Fruit fly (Drosophila melanogaster) whole organism, embryonic: ENCODE results near the gene CG9919.

Source experiments
- B-H1 ChIP-seq: fragments of 200-800 bp; sonication (Bioruptor generic); IDR thresholded peaks from 3 replicates; pipeline ENCODE4 v1.3.6; 2022; ENCODE audit warnings: missing biosample characterization, missing genetic modification characterization
- CG10267 ChIP-seq: fragments of 200-800 bp; sonication (Bioruptor generic); optimal IDR thresholded peaks from 2 replicates; lab custom pipeline; 2018; ENCODE audit warnings: missing biosample characterization, mild to moderate bottlenecking, missing genetic modification characterization, moderate library complexity
- CG11456 ChIP-seq: fragments of 200-800 bp; sonication (Bioruptor generic); IDR thresholded peaks from 3 replicates; pipeline ENCODE4 v1.3.6; 2022; ENCODE audit warnings: missing biosample characterization, missing genetic modification characterization
- CG12155 ChIP-seq: fragments of 200-800 bp; sonication (Bioruptor generic); optimal IDR thresholded peaks from 3 replicates; lab custom pipeline; 2016; ENCODE audit warnings: missing biosample characterization, missing genetic modification characterization
- CG12236 ChIP-seq: fragments of 200-800 bp; sonication (Bioruptor generic); optimal IDR thresholded peaks from 2 replicates; lab custom pipeline; 2016; ENCODE audit warnings: missing biosample characterization, missing genetic modification characterization
- CG14965 ChIP-seq: fragments of 200-800 bp; sonication (Bioruptor generic); optimal IDR thresholded peaks from 2 replicates; lab custom pipeline; 2016; ENCODE audit warnings: missing biosample characterization, missing genetic modification characterization, borderline replicate concordance
- CG15011 ChIP-seq: fragments of 200-800 bp; sonication (Bioruptor generic); optimal IDR thresholded peaks from 3 replicates; lab custom pipeline; 2018; ENCODE audit warnings: missing biosample characterization, mild to moderate bottlenecking, missing genetic modification characterization
- CG1602 ChIP-seq: fragments of 200-800 bp; sonication (Bioruptor generic); optimal IDR thresholded peaks from 3 replicates; lab custom pipeline; 2016; ENCODE audit warnings: missing biosample characterization, missing genetic modification characterization
- CG17385 ChIP-seq: fragments of 200-800 bp; sonication (Bioruptor generic); optimal IDR thresholded peaks from 3 replicates; lab custom pipeline; 2018; ENCODE audit warnings: missing biosample characterization, mild to moderate bottlenecking, missing genetic modification characterization
- CG18599 ChIP-seq: fragments of 200-800 bp; sonication (Bioruptor generic); optimal IDR thresholded peaks from 3 replicates; lab custom pipeline; 2017; ENCODE audit warnings: missing biosample characterization, missing genetic modification characterization, mild to moderate bottlenecking, moderate library complexity, missing genetic modification reagents
- CG2120 ChIP-seq: fragments of 200-800 bp; sonication (Bioruptor generic); optimal IDR thresholded peaks from 3 replicates; lab custom pipeline; 2016; ENCODE audit warnings: missing biosample characterization, missing genetic modification characterization
- CG2129 ChIP-seq: fragments of 200-800 bp; sonication (Bioruptor generic); IDR thresholded peaks from 2 replicates; pipeline ENCODE4 v1.3.6; 2022; ENCODE audit warnings: missing biosample characterization, missing genetic modification characterization; ENCODE audit not compliant: partially characterized antibody
- CG3065 ChIP-seq: fragments of 200-800 bp; sonication (Bioruptor generic); optimal IDR thresholded peaks from 2 replicates; lab custom pipeline; 2016; ENCODE audit warnings: missing biosample characterization, missing genetic modification characterization
- CG32532 ChIP-seq: fragments of 200-800 bp; sonication (Bioruptor generic); IDR thresholded peaks from 2 replicates; pipeline ENCODE4 v1.3.6; 2022; ENCODE audit warnings: missing biosample characterization, missing genetic modification characterization
- CG3838 ChIP-seq: fragments of 200-800 bp; sonication (Bioruptor generic); optimal IDR thresholded peaks from 3 replicates; lab custom pipeline; 2016; ENCODE audit warnings: missing biosample characterization, missing genetic modification characterization
- CG42726 ChIP-seq: fragments of 200-800 bp; sonication (Bioruptor generic); IDR thresholded peaks from 2 replicates; pipeline ENCODE4 v1.3.6; 2022; ENCODE audit warnings: missing biosample characterization, missing genetic modification characterization; ENCODE audit not compliant: partially characterized antibody
- CG4328 ChIP-seq: fragments of 200-800 bp; sonication (Bioruptor generic); optimal IDR thresholded peaks from 3 replicates; lab custom pipeline; 2017; ENCODE audit warnings: missing biosample characterization, missing genetic modification reagents, missing genetic modification characterization
- CG4404 ChIP-seq: fragments of 200-800 bp; sonication (Bioruptor generic); IDR thresholded peaks from 2 replicates; pipeline ENCODE4 v1.3.6; 2022; ENCODE audit warnings: missing biosample characterization, missing genetic modification characterization
- CG4617 ChIP-seq: fragments of 200-800 bp; sonication (Bioruptor generic); optimal IDR thresholded peaks from 3 replicates; lab custom pipeline; 2016; ENCODE audit warnings: missing biosample characterization, missing genetic modification characterization, borderline replicate concordance
- CG6689 ChIP-seq: fragments of 200-800 bp; sonication (Bioruptor generic); IDR thresholded peaks from 2 replicates; pipeline ENCODE4 v1.3.6; 2022; ENCODE audit warnings: missing biosample characterization, missing genetic modification characterization
- CG8281 ChIP-seq: fragments of 200-800 bp; sonication (Bioruptor generic); optimal IDR thresholded peaks from 2 replicates; lab custom pipeline; 2018; ENCODE audit warnings: missing biosample characterization, mild to moderate bottlenecking, missing genetic modification characterization, moderate library complexity
- CG8290 ChIP-seq, 3 experiments: fragments of 200-800 bp; sonication (Bioruptor generic); optimal IDR thresholded peaks; 2 replicates each; lab custom pipeline; 2016 to 2019; ENCODE audit warnings: missing biosample characterization in 3 of 3, missing genetic modification characterization in 3 of 3, mild to moderate bottlenecking in 2 of 3, moderate library complexity in 1 of 3
- Dad ChIP-seq: fragments of 200-800 bp; sonication (Bioruptor generic); optimal IDR thresholded peaks from 3 replicates; lab custom pipeline; 2016; ENCODE audit warnings: missing biosample characterization, missing genetic modification characterization
- Doc3 ChIP-seq: fragments of 200-800 bp; sonication (Bioruptor generic); IDR thresholded peaks from 3 replicates; pipeline ENCODE4 v1.3.6; 2022; ENCODE audit warnings: missing biosample characterization, missing genetic modification characterization; ENCODE audit not compliant: partially characterized antibody
- Hey ChIP-seq: fragments of 200-800 bp; sonication (Bioruptor generic); optimal IDR thresholded peaks from 3 replicates; lab custom pipeline; 2018; ENCODE audit warnings: missing biosample characterization, mild to moderate bottlenecking, missing genetic modification characterization
- Mes4 ChIP-seq: fragments of 200-800 bp; sonication (Bioruptor generic); optimal IDR thresholded peaks from 2 replicates; lab custom pipeline; 2016; ENCODE audit warnings: missing biosample characterization, missing genetic modification characterization
- Myb ChIP-seq: fragments of 200-800 bp; sonication (Bioruptor generic); optimal IDR thresholded peaks from 2 replicates; lab custom pipeline; 2016; ENCODE audit warnings: missing biosample characterization, missing genetic modification characterization
- Rfx ChIP-seq: fragments of 200-800 bp; sonication (Bioruptor generic); IDR thresholded peaks from 2 replicates; pipeline ENCODE4 v1.3.6; 2022; ENCODE audit warnings: missing biosample characterization, missing genetic modification characterization
- Scr ChIP-seq: fragments of 200-800 bp; sonication (Bioruptor generic); IDR thresholded peaks from 2 replicates; pipeline ENCODE4 v1.3.6; 2022; ENCODE audit warnings: missing biosample characterization, missing genetic modification characterization; ENCODE audit not compliant: partially characterized antibody
- Xrp1 ChIP-seq: fragments of 200-800 bp; sonication (Bioruptor generic); IDR thresholded peaks from 2 replicates; pipeline ENCODE4 v1.3.6; 2022; ENCODE audit warnings: missing biosample characterization, missing genetic modification characterization
- ac ChIP-seq: fragments of 200-800 bp; sonication (Bioruptor generic); optimal IDR thresholded peaks from 3 replicates; lab custom pipeline; 2017; ENCODE audit warnings: missing biosample characterization, mild to moderate bottlenecking, missing genetic modification characterization
- ato ChIP-seq: fragments of 200-800 bp; sonication (Bioruptor generic); IDR thresholded peaks from 2 replicates; pipeline ENCODE4 v1.3.6; 2022; ENCODE audit warnings: missing biosample characterization, missing genetic modification characterization; ENCODE audit not compliant: partially characterized antibody
- chif ChIP-seq, 2 experiments: fragments of 200-800 bp; sonication (Bioruptor generic); optimal IDR thresholded peaks; 3 replicates each; lab custom pipeline; 2016; ENCODE audit warnings: missing biosample characterization in 2 of 2, missing genetic modification characterization in 2 of 2
- chm ChIP-seq: fragments of 200-800 bp; sonication (Bioruptor generic); IDR thresholded peaks from 2 replicates; pipeline ENCODE4 v1.3.6; 2022; ENCODE audit warnings: missing biosample characterization, missing genetic modification characterization
- crp ChIP-seq, 2 experiments: fragments of 200-800 bp; sonication (Bioruptor generic); optimal IDR thresholded peaks; 2 replicates in 1 of 2; 3 replicates in 1 of 2; lab custom pipeline; 2017; ENCODE audit warnings: missing biosample characterization in 2 of 2, missing genetic modification characterization in 2 of 2, mild to moderate bottlenecking in 1 of 2, moderate library complexity in 1 of 2
- dimm ChIP-seq: fragments of 200-800 bp; sonication (Bioruptor generic); IDR thresholded peaks from 2 replicates; pipeline ENCODE4 v1.3.6; 2022; ENCODE audit warnings: missing biosample characterization, missing genetic modification characterization
- fd102C ChIP-seq: fragments of 200-800 bp; sonication (Bioruptor generic); optimal IDR thresholded peaks from 2 replicates; lab custom pipeline; 2018; ENCODE audit warnings: missing biosample characterization, mild to moderate bottlenecking, missing genetic modification characterization, moderate library complexity
- gcm ChIP-seq: fragments of 200-800 bp; sonication (Bioruptor generic); optimal IDR thresholded peaks from 2 replicates; lab custom pipeline; 2019; ENCODE audit warnings: missing biosample characterization, mild to moderate bottlenecking, missing genetic modification characterization, moderate library complexity
- hth ChIP-seq: fragments of >200 bp; optimal IDR thresholded peaks from 2 replicates; lab custom pipeline; 2017; ENCODE audit warnings: inconsistent platforms
- inv ChIP-seq: fragments of 200-800 bp; sonication (Bioruptor generic); IDR thresholded peaks from 2 replicates; pipeline ENCODE4 v1.3.6; 2022; ENCODE audit warnings: missing biosample characterization, missing genetic modification characterization; ENCODE audit not compliant: partially characterized antibody
- luna ChIP-seq: fragments of 200-800 bp; sonication (Bioruptor generic); optimal IDR thresholded peaks from 2 replicates; lab custom pipeline; 2016; ENCODE audit warnings: missing biosample characterization, missing genetic modification characterization
- p53 ChIP-seq: fragments of 200-800 bp; sonication (Bioruptor generic); optimal IDR thresholded peaks from 2 replicates; lab custom pipeline; 2016; ENCODE audit warnings: missing biosample characterization, missing genetic modification characterization
- pb ChIP-seq: fragments of 200-800 bp; sonication (Bioruptor generic); optimal IDR thresholded peaks from 3 replicates; lab custom pipeline; 2016; ENCODE audit warnings: missing biosample characterization, missing genetic modification characterization
- prd ChIP-seq, 3 experiments: fragments of >200 bp in 2 of 3; fragments of 200-800 bp in 1 of 3; sonication (Bioruptor generic) in 1 of 3; optimal IDR thresholded peaks in 2 of 3; IDR thresholded peaks in 1 of 3; 2 replicates in 2 of 3; 3 replicates in 1 of 3; pipeline versions ENCODE4 v1.3.6 to Lab custom; 2017 to 2022; ENCODE audit warnings: missing biosample characterization in 1 of 3, missing genetic modification characterization in 1 of 3
- psq ChIP-seq: fragments of 200-800 bp; sonication (Bioruptor generic); optimal IDR thresholded peaks from 2 replicates; lab custom pipeline; 2017; ENCODE audit warnings: missing biosample characterization, missing genetic modification characterization
- sqz ChIP-seq: fragments of 200-800 bp; sonication (Bioruptor generic); optimal IDR thresholded peaks from 3 replicates; lab custom pipeline; 2018; ENCODE audit warnings: missing biosample characterization, mild to moderate bottlenecking, missing genetic modification characterization
- tup ChIP-seq: fragments of 200-800 bp; sonication (Bioruptor generic); optimal IDR thresholded peaks from 2 replicates; lab custom pipeline; 2016; ENCODE audit warnings: missing biosample characterization, mild to moderate bottlenecking, missing genetic modification characterization, moderate library complexity
- wdn ChIP-seq: fragments of 200-800 bp; sonication (Bioruptor generic); IDR thresholded peaks from 2 replicates; pipeline ENCODE4 v1.3.6; 2022; ENCODE audit warnings: missing biosample characterization, missing genetic modification characterization

The CG9919 gene

dm6 chrX:16335107-16335642, 4.6 kb upstream of the CG9919 start (continued):
- TF ChIP-seq crp (GFP tag; optimal IDR thresholded peaks at IDR 0.05; lab: Kevin White, UChicago) (peak in 1 of 2 experiments; percentile 18), Dad (peak; percentile 75), p53 (GFP tag; lab: Kevin White, UChicago) (peak; percentile 53), Rfx (GFP tag; lab: Robert Waterston, UW) (peak; percentile 85), ato (GFP tag; lab: Robert Waterston, UW) (no peak), gcm (peak; percentile 24), dimm (no peak), Scr (0 out of 2 replicates have a peak, but pooled peaks have one; percentile 18), CG3065 (GFP tag; lab: Kevin White, UChicago) (peak; percentile 11), CG4328 (GFP tag; lab: Kevin White, UChicago) (peak; percentile 64), inv (GFP tag; lab: Robert Waterston, UW) (no peak), chm (GFP tag; lab: Robert Waterston, UW) (peak; percentile 70; the same call in 1 of the 2 replicates), Xrp1 (peak; percentile 81), CG2129 (no peak), CG8281 (tag; lab: Kevin White, UChicago) (peak; percentile 23), CG11456 (GFP tag; lab: Robert Waterston, UW) (peak; percentile 77; the same call in 2 of the 3 replicates), Mes4 (GFP tag; lab: Kevin White, UChicago) (peak; percentile 49), CG18599 (peak; percentile 82), CG6689 (GFP tag; lab: Robert Waterston, UW) (peak; percentile 79), CG1602 (peak; percentile 47), luna (GFP tag; lab: Kevin White, UChicago) (peak; percentile 30), fd102C (GFP tag; lab: Kevin White, UChicago) (no peak), Hey (tag; lab: Kevin White, UChicago) (no peak), CG17385 (GFP tag; lab: Kevin White, UChicago) (peak; percentile 90), CG15011 (GFP tag; lab: Kevin White, UChicago) (peak; percentile 37), chif (GFP tag; optimal IDR thresholded peaks at IDR 0.05; lab: Kevin White, UChicago) (peak; percentile 33 to 53), ac (GFP tag; lab: Kevin White, UChicago) (peak; percentile 4), wdn (peak; percentile 71), CG10267 (tag; lab: Kevin White, UChicago) (peak; percentile 25), CG42726 (no peak), CG32532 (GFP tag; lab: Robert Waterston, UW) (peak; percentile 87), CG8290 (GFP tag; optimal IDR thresholded peaks at IDR 0.05; lab: Kevin White, UChicago) (peak; percentile 5), CG8290 (tag; optimal IDR thresholded peaks at IDR 0.05; lab: Kevin White, UChicago) (peak in 1 of 2 experiments; percentile 79), pb (GFP tag; lab: Kevin White, UChicago) (peak; percentile 37), CG12236 (GFP tag; lab: Kevin White, UChicago) (peak; percentile 42), prd (optimal IDR thresholded peaks at IDR 0.05; lab: Kevin White, UChicago) (no peak), prd (GFP tag; IDR thresholded peaks at IDR 0.05; lab: Robert Waterston, UW) (peak; percentile 78), CG12155 (GFP tag; lab: Kevin White, UChicago) (peak; percentile 98), CG3838 (GFP tag; lab: Kevin White, UChicago) (peak; percentile 30), CG4617 (GFP tag; lab: Kevin White, UChicago) (peak; percentile 27), CG2120 (GFP tag; lab: Kevin White, UChicago) (peak; percentile 85), Doc3 (GFP tag; lab: Robert Waterston, UW) (no peak), B-H1 (GFP tag; lab: Robert Waterston, UW) (peak; percentile 75; the same call in 2 of the 3 replicates), CG14965 (GFP tag; lab: Kevin White, UChicago) (no peak), Myb (GFP tag; lab: Kevin White, UChicago) (peak; percentile 48), hth (lab: Kevin White, UChicago) (no peak), tup (GFP tag; lab: Kevin White, UChicago) (peak; percentile 73), sqz (peak; percentile 25), psq (GFP tag; lab: Kevin White, UChicago) (no peak), CG4404 (GFP tag; lab: Robert Waterston, UW) (peak; percentile 42; the same call in 1 of the 2 replicates)
